Fruit fly (Drosophila melanogaster) whole organism, prepupa: Measurements from ENCODE around the gene CG9727.

Experiments used
- Blimp-1 ChIP-seq: fragments of 200-800 bp; sonication (Bioruptor generic); optimal IDR thresholded peaks from 3 replicates; lab custom pipeline; 2017; ENCODE audit warnings: missing biosample characterization, missing genetic modification characterization, mild to moderate bottlenecking, moderate library complexity, missing genetic modification reagents
- CG10631 ChIP-seq: fragments of 200-800 bp; sonication (Bioruptor generic); optimal IDR thresholded peaks from 2 replicates; lab custom pipeline; 2016; ENCODE audit warnings: missing biosample characterization, missing genetic modification characterization
- CG11294 ChIP-seq: fragments of 200-800 bp; sonication (Bioruptor generic); IDR thresholded peaks from 2 replicates; pipeline ENCODE4 v1.3.6; 2022; ENCODE audit warnings: missing biosample characterization, missing genetic modification characterization
- CG1621 ChIP-seq: fragments of 200-800 bp; sonication (Bioruptor generic); optimal IDR thresholded peaks from 3 replicates; lab custom pipeline; 2018; ENCODE audit warnings: missing biosample characterization, mild to moderate bottlenecking, missing genetic modification characterization
- CG16779 ChIP-seq: fragments of 200-800 bp; sonication (Bioruptor generic); optimal IDR thresholded peaks from 3 replicates; lab custom pipeline; 2017; ENCODE audit warnings: missing biosample characterization, mild to moderate bottlenecking, missing genetic modification characterization
- CG3032 ChIP-seq: fragments of 200-800 bp; optimal IDR thresholded peaks from 2 replicates; lab custom pipeline; 2019; ENCODE audit warnings: missing biosample characterization, mild to moderate bottlenecking, missing genetic modification characterization, moderate library complexity
- CG31627 ChIP-seq: fragments of 200-800 bp; sonication (Bioruptor generic); optimal IDR thresholded peaks from 3 replicates; lab custom pipeline; 2016; ENCODE audit warnings: missing biosample characterization, missing genetic modification characterization
- CG32006 ChIP-seq: fragments of 200-800 bp; sonication (Bioruptor generic); optimal IDR thresholded peaks from 3 replicates; lab custom pipeline; 2017; ENCODE audit warnings: missing biosample characterization, mild to moderate bottlenecking, missing genetic modification characterization
- CG34406 ChIP-seq: fragments of 200-800 bp; sonication (Bioruptor generic); optimal IDR thresholded peaks from 3 replicates; lab custom pipeline; 2016; ENCODE audit warnings: missing biosample characterization, missing genetic modification characterization
- CG3919 ChIP-seq: fragments of 200-800 bp; sonication (Bioruptor generic); optimal IDR thresholded peaks from 3 replicates; lab custom pipeline; 2016; ENCODE audit warnings: missing biosample characterization, missing genetic modification characterization
- CG4318 ChIP-seq: fragments of 200-800 bp; sonication (Bioruptor generic); optimal IDR thresholded peaks from 3 replicates; lab custom pipeline; 2017; ENCODE audit warnings: missing biosample characterization, mild to moderate bottlenecking, missing genetic modification characterization
- CG6163 ChIP-seq: fragments of 200-800 bp; sonication (Bioruptor generic); IDR thresholded peaks from 3 replicates; pipeline ENCODE4 v1.3.6; 2022; ENCODE audit warnings: missing biosample characterization, missing genetic modification characterization
- CG6276 ChIP-seq: fragments of 200-800 bp; sonication (Bioruptor generic); optimal IDR thresholded peaks from 2 replicates; lab custom pipeline; 2017; ENCODE audit warnings: missing biosample characterization, mild to moderate bottlenecking, missing genetic modification characterization
- CG6808 ChIP-seq: fragments of 200-800 bp; sonication (Bioruptor generic); optimal IDR thresholded peaks from 3 replicates; lab custom pipeline; 2017; ENCODE audit warnings: missing biosample characterization, missing genetic modification characterization, mild to moderate bottlenecking, moderate library complexity, missing genetic modification reagents
- CG6854 ChIP-seq: fragments of 200-800 bp; sonication (Bioruptor generic); optimal IDR thresholded peaks from 2 replicates; lab custom pipeline; 2017; ENCODE audit warnings: missing biosample characterization, mild to moderate bottlenecking, missing genetic modification characterization
- CG8119 ChIP-seq: fragments of 200-800 bp; sonication (Bioruptor generic); IDR thresholded peaks from 3 replicates; pipeline ENCODE4 v1.3.6; 2022; ENCODE audit warnings: missing biosample characterization, missing genetic modification characterization
- CG8319 ChIP-seq: fragments of 200-800 bp; sonication (Bioruptor generic); optimal IDR thresholded peaks from 3 replicates; lab custom pipeline; 2016; ENCODE audit warnings: missing biosample characterization, missing genetic modification characterization
- CG8632 ChIP-seq: fragments of 200-800 bp; sonication (Bioruptor generic); optimal IDR thresholded peaks from 3 replicates; lab custom pipeline; 2016; ENCODE audit warnings: missing biosample characterization, missing genetic modification characterization
- Eip75B ChIP-seq: fragments of 200-800 bp; sonication (Bioruptor generic); optimal IDR thresholded peaks from 3 replicates; lab custom pipeline; 2016; ENCODE audit warnings: missing biosample characterization, missing genetic modification characterization
- Eip78C ChIP-seq: fragments of 200-800 bp; sonication (Bioruptor generic); peaks from one replicate; lab custom pipeline; 2016; ENCODE audit warnings: missing biosample characterization, missing genetic modification characterization
- Ets21C ChIP-seq: fragments of 200-800 bp; sonication (Bioruptor generic); optimal IDR thresholded peaks from 3 replicates; lab custom pipeline; 2016; ENCODE audit warnings: missing biosample characterization, missing genetic modification characterization
- Ets96B ChIP-seq: fragments of 200-800 bp; optimal IDR thresholded peaks from 2 replicates; lab custom pipeline; 2019; ENCODE audit warnings: missing biosample characterization, mild to moderate bottlenecking, missing genetic modification characterization, moderate library complexity
- Gug ChIP-seq: fragments of 200-800 bp; sonication (Bioruptor generic); IDR thresholded peaks from 2 replicates; pipeline ENCODE4 v1.3.6; 2022; ENCODE audit warnings: missing biosample characterization, missing genetic modification characterization
- Hr38 ChIP-seq: sonication (Bioruptor generic); optimal IDR thresholded peaks from 2 replicates; lab custom pipeline; 2016; ENCODE audit warnings: missing biosample characterization, missing genetic modification characterization
- Hr39 ChIP-seq: fragments of 200-800 bp; sonication (Bioruptor generic); optimal IDR thresholded peaks from 2 replicates; lab custom pipeline; 2016; ENCODE audit warnings: missing biosample characterization, missing genetic modification characterization
- Hr4 ChIP-seq: fragments of 200-800 bp; sonication (Bioruptor generic); optimal IDR thresholded peaks from 3 replicates; lab custom pipeline; 2016; ENCODE audit warnings: missing biosample characterization, missing genetic modification characterization
- Met ChIP-seq: fragments of 200-800 bp; sonication (Bioruptor generic); optimal IDR thresholded peaks from 3 replicates; lab custom pipeline; 2016; ENCODE audit warnings: missing biosample characterization, missing genetic modification characterization
- Smox ChIP-seq: fragments of 200-800 bp; sonication (Bioruptor generic); optimal IDR thresholded peaks from 3 replicates; lab custom pipeline; 2016; ENCODE audit warnings: missing biosample characterization, missing genetic modification characterization
- Sox102F ChIP-seq: fragments of 200-800 bp; sonication (Bioruptor generic); optimal IDR thresholded peaks from 2 replicates; lab custom pipeline; 2016; ENCODE audit warnings: missing biosample characterization, mild to moderate bottlenecking, missing genetic modification characterization
- Sox14 ChIP-seq: fragments of 200-800 bp; sonication (Bioruptor generic); optimal IDR thresholded peaks from 3 replicates; lab custom pipeline; 2016; ENCODE audit warnings: missing biosample characterization, missing genetic modification characterization
- acj6 ChIP-seq: fragments of 200-800 bp; sonication (Bioruptor generic); optimal IDR thresholded peaks from 3 replicates; lab custom pipeline; 2016; ENCODE audit warnings: missing biosample characterization, missing genetic modification characterization
- cyc ChIP-seq: fragments of 200-800 bp; sonication (Bioruptor generic); optimal IDR thresholded peaks from 3 replicates; lab custom pipeline; 2016; ENCODE audit warnings: missing biosample characterization, missing genetic modification characterization
- dsx ChIP-seq: fragments of 200-800 bp; optimal IDR thresholded peaks from 3 replicates; lab custom pipeline; 2019; ENCODE audit warnings: missing biosample characterization, mild to moderate bottlenecking, missing genetic modification characterization, moderate library complexity; ENCODE audit not compliant: poor library complexity, severe bottlenecking
- eg ChIP-seq: fragments of 200-800 bp; sonication (Bioruptor generic); IDR thresholded peaks from 3 replicates; pipeline ENCODE4 v1.3.6; 2022; ENCODE audit warnings: missing biosample characterization, missing genetic modification characterization
- esn ChIP-seq: fragments of 200-800 bp; sonication (Bioruptor generic); optimal IDR thresholded peaks from 2 replicates; lab custom pipeline; 2016; ENCODE audit warnings: missing biosample characterization, mild to moderate bottlenecking, missing genetic modification characterization, moderate library complexity
- fd85E ChIP-seq: fragments of 200-800 bp; sonication (Bioruptor generic); optimal IDR thresholded peaks from 3 replicates; lab custom pipeline; 2016; ENCODE audit warnings: missing biosample characterization, missing genetic modification characterization
- fkh ChIP-seq: fragments of 200-800 bp; sonication (Bioruptor generic); optimal IDR thresholded peaks from 3 replicates; lab custom pipeline; 2017; ENCODE audit warnings: missing biosample characterization, mild to moderate bottlenecking, missing genetic modification characterization, moderate library complexity
- net ChIP-seq: fragments of 200-800 bp; sonication (Bioruptor generic); optimal IDR thresholded peaks from 3 replicates; lab custom pipeline; 2016; ENCODE audit warnings: missing biosample characterization, missing genetic modification characterization
- salr ChIP-seq, 2 experiments: fragments of 200-800 bp; sonication (Bioruptor generic); optimal IDR thresholded peaks; 3 replicates each; lab custom pipeline; 2016 to 2018; ENCODE audit warnings: missing biosample characterization in 2 of 2, missing genetic modification characterization in 2 of 2, mild to moderate bottlenecking in 1 of 2
- spab ChIP-seq: fragments of 200-800 bp; sonication (Bioruptor generic); optimal IDR thresholded peaks from 2 replicates; lab custom pipeline; 2017; ENCODE audit warnings: missing biosample characterization, mild to moderate bottlenecking, missing genetic modification characterization, missing genetic modification reagents
- svp ChIP-seq: fragments of 200-800 bp; sonication (Bioruptor generic); peaks from one replicate; lab custom pipeline; 2016; ENCODE audit warnings: missing biosample characterization, missing genetic modification characterization
- vri ChIP-seq: fragments of 200-800 bp; sonication (Bioruptor generic); optimal IDR thresholded peaks from 3 replicates; lab custom pipeline; 2016; ENCODE audit warnings: missing biosample characterization, mild to moderate bottlenecking, missing genetic modification characterization

Gene CG9727

DNA sequence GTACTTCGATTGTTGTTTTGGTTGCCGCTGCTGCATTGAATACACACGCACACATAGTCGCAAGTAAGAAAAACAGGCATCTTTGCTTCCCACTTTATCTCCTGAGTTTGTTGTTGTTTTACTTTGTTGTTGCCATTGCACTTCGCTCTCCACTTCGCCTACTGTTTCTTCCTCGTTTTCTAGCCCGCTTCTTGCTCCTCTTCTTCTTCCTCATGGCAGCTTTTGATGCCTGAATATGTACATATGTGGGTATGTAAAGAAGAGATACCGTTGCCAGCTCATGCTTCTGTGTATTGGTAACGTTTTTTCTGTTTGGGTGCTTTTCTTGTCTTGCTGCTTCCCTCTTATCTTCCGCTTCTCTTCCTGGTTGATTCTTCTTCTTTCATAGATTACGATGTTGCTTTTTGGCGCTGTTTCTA is 47.3 kb downstream of the CG9727 start (continued):
- TF ChIP-seq CG8119 (GFP tag; lab: Robert Waterston, UW) (peak; percentile 56; the same call in 2 of the 3 replicates), CG8319 (GFP tag; lab: Kevin White, UChicago) (no peak), salr (GFP tag; optimal IDR thresholded peaks at IDR 0.05; lab: Kevin White, UChicago) (no peak), CG6808 (peak; percentile 62), vri (peak; percentile 38), Gug (no peak), CG3919 (GFP tag; lab: Kevin White, UChicago) (peak; percentile 50), CG3032 (peak; percentile 10), svp (GFP tag; lab: Kevin White, UChicago) (peak; percentile 87), CG11294 (GFP tag; lab: Robert Waterston, UW) (no peak), Hr4 (GFP tag; lab: Kevin White, UChicago) (no peak), Ets21C (GFP tag; lab: Kevin White, UChicago) (no peak), net (GFP tag; lab: Kevin White, UChicago) (no peak), CG6276 (peak; percentile 57), esn (GFP tag; lab: Kevin White, UChicago) (no peak), eg (GFP tag; lab: Robert Waterston, UW) (peak; percentile 54; the same call in 2 of the 3 replicates)

DNA sequence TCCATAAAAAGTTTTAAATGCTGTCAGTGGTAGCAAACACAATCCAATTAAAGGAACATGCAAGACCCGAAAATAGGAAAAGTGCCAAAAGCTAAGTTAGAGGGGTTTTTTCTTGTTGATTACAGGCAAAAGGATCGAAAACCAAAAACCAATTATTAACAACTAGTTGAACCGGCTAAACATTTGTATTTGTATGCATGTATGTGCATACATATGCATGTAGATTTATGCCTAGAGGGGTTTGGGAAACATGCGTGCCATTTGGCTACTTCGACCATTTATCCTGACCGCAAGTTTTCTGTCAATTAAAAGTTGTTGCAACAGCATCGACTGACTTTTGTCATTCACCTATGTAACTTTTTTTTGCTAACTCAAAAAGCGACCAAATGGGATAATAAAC is 48.0 kb downstream of the CG9727 start:
- TF ChIP-seq CG4318 (GFP tag; lab: Kevin White, UChicago), result no peak
- no peak for TF ChIP-seq Hr38 (GFP tag; lab: Kevin White, UChicago)
- no peak for TF ChIP-seq Hr39 (GFP tag; lab: Kevin White, UChicago)
- no peak for TF ChIP-seq vri
- no peak for TF ChIP-seq fd85E (GFP tag; lab: Kevin White, UChicago)
- no peak for TF ChIP-seq CG6854 (GFP tag; lab: Kevin White, UChicago)
- no peak for TF ChIP-seq Ets96B (tag; lab: Kevin White, UChicago)
- no peak for TF ChIP-seq Blimp-1
- TF ChIP-seq CG6808, result no peak
- no peak for TF ChIP-seq cyc (GFP tag; lab: Kevin White, UChicago)
- no peak for TF ChIP-seq spab (GFP tag; lab: Kevin White, UChicago)
- TF ChIP-seq CG3919 (GFP tag; lab: Kevin White, UChicago), result no peak
- TF ChIP-seq Sox14, result no peak
- no peak for TF ChIP-seq Met (GFP tag; lab: Kevin White, UChicago)
- no peak for TF ChIP-seq CG31627 (GFP tag; lab: Kevin White, UChicago)

DNA sequence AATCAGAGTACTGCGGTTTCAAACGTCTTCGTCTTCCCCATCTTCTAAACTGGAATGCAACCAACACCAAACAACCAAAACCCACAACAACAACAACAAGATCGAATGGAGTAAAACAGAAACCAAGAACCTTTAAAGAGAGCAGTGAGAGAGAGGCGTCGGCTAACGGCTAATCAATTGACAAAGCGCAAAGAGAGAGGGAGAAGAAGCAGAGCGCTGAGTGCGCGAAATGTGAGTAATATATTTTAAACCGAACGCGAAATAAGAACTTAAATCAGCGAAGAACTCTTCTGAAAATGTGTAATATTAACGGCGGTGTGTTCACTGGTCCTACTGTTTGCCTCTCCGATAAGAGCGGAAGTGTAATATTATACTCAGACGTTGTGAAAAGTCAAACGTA is 48.9 kb downstream of the CG9727 start:
- peak; percentile 67 for TF ChIP-seq svp (GFP tag; lab: Kevin White, UChicago)
- no peak for TF ChIP-seq CG4318 (GFP tag; lab: Kevin White, UChicago)
- no peak for TF ChIP-seq CG34406
- peak; percentile 11 for TF ChIP-seq CG6276
- peak; percentile 31 for TF ChIP-seq vri
- TF ChIP-seq fkh (GFP tag; lab: Kevin White, UChicago), result peak; percentile 10
- TF ChIP-seq CG11294 (GFP tag; lab: Robert Waterston, UW), result no peak

DNA sequence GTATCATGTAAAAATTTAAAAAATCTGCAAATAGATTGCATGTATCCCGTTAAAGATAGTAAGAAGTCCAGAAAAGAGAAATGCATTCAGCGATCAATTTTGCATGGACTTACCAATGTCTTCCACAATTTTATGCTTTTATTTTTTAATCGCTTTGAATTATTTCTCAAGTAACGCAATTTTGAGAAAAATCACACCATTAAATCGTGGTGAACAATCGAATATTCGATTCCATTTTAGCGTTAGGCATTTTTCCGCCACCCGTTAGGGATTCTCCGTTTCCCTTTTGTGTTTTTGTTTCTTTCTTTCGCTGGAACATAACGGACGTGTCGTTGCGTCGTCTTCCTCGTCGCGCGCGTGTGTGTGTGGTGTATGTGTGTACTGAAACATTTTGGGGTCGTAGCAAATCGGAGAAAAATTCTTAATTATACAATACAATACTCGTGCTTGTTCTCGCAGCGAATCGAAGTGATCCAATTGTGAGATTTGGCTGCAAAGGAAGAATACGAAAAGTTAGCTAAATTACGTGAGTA is 49.8 kb downstream of the CG9727 start, which contains the start of gene gpp:
Gene gpp (plus strand): TSS at position 290 of the 533 bp plus-strand sequence.
- TF ChIP-seq fkh (GFP tag; lab: Kevin White, UChicago), result no peak
- no peak for TF ChIP-seq Eip75B
- TF ChIP-seq Eip78C (GFP tag; lab: Kevin White, UChicago), result peak; percentile 72
- TF ChIP-seq CG10631, result no peak
- no peak for TF ChIP-seq CG6163 (GFP tag; lab: Robert Waterston, UW)
- TF ChIP-seq CG6276, result no peak
- peak; percentile 41 for TF ChIP-seq CG6854 (GFP tag; lab: Kevin White, UChicago)
- TF ChIP-seq Sox102F (GFP tag; lab: Kevin White, UChicago), result peak; percentile 29
- no peak for TF ChIP-seq Gug
- TF ChIP-seq CG8119 (GFP tag; lab: Robert Waterston, UW), result no peak
- no peak for TF ChIP-seq acj6 (GFP tag; lab: Kevin White, UChicago)
- TF ChIP-seq CG6808, result no peak
- TF ChIP-seq Ets96B (tag; lab: Kevin White, UChicago), result no peak
- no peak for TF ChIP-seq net (GFP tag; lab: Kevin White, UChicago)
- no peak for TF ChIP-seq Hr38 (GFP tag; lab: Kevin White, UChicago)
- TF ChIP-seq Ets21C (GFP tag; lab: Kevin White, UChicago), result no peak
- no peak for TF ChIP-seq CG32006 (GFP tag; lab: Kevin White, UChicago)
- no peak for TF ChIP-seq Hr4 (GFP tag; lab: Kevin White, UChicago)
- TF ChIP-seq Smox (GFP tag; lab: Kevin White, UChicago), result no peak
- no peak for TF ChIP-seq CG3919 (GFP tag; lab: Kevin White, UChicago)
- peak; percentile 10 for TF ChIP-seq CG1621
- TF ChIP-seq CG31627 (GFP tag; lab: Kevin White, UChicago), result no peak
- TF ChIP-seq fd85E (GFP tag; lab: Kevin White, UChicago), result no peak
- TF ChIP-seq CG16779 (tag; lab: Kevin White, UChicago), result no peak
- peak; percentile 59 for TF ChIP-seq dsx
- TF ChIP-seq CG4318 (GFP tag; lab: Kevin White, UChicago), result no peak
- TF ChIP-seq cyc (GFP tag; lab: Kevin White, UChicago), result no peak
- no peak for TF ChIP-seq CG8632 (GFP tag; lab: Kevin White, UChicago)
- TF ChIP-seq Sox14, result peak; percentile 4
- TF ChIP-seq vri, result peak; percentile 36
- no peak for TF ChIP-seq CG11294 (GFP tag; lab: Robert Waterston, UW)
- no peak for TF ChIP-seq CG3032
